Worm (Caenorhabditis elegans): Measurements from ENCODE around the gene W10G11.2.

ce11 chrII:3576742-3577141 lies 15.3 kb upstream of the W10G11.2 start, which contains the start of gene clec-132:
- TF ChIP-seq egl-44 (GFP tag; IDR thresholded peaks at IDR 0.05): no peak
- TF ChIP-seq unc-62 (GFP tag; optimal IDR thresholded peaks at IDR 0.05): no peak
- TF ChIP-seq attf-3 (GFP tag; conservative IDR thresholded peaks at IDR 0.05): no peak
- TF ChIP-seq hmg-20 (GFP tag; IDR thresholded peaks at IDR 0.05): no peak
- no peak for TF ChIP-seq B0336.3 (GFP tag; IDR thresholded peaks at IDR 0.05)
- TF ChIP-seq nhr-179 (tag; optimal IDR thresholded peaks at IDR 0.05): no peak
- TF ChIP-seq ztf-6 (GFP tag; IDR thresholded peaks at IDR 0.05): no peak

All from whole organism, young adult.